Fruit fly (Drosophila melanogaster): ENCODE measurements around the gene CG13737.
A peak's percentile ranks its signal among the peaks of the same experiment; 100 is the strongest.

CG13737 gene

DNA sequence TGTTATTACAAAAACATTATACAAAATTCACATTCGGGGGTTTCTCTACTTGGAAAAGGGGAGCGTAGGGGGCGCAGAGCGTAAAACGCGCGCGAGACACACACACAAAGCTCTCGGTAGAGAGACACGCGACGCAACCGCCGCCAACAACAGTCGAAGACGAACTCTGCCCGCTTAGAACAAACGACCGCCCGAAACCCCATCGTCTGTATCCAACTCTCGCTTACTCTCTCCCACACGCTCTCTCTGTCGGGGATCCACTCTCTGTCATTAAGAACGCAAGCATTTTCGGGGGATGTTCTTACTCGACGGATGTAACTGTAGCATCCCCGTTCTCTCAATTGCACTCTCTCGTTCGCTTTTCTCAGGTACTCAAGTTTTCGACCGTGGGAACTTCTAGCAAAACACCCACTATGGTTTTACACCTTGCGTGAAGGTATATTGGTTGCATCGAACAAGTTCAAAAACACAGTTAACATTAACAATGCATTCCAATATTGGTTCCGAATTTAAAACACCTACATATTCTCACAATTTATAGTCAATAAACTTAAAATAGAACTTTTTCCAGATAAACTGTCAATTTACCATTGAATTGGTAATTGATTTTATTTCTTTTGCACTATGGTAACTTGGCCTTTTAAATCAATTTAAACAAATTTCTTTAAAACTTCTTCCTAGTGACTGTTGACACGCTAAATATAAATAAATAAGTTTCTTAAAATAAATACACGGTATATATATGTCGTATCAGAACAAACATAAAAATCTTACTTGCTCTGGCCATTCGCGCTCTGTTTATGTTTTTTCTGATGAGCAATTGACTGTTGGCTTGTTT is 41.2 kb downstream of the CG13737 start (continued):
- TF ChIP-seq E2f2 (GFP tag; IDR thresholded peaks at IDR 0.05) (peak; percentile 45; the same call in 1 of the 2 replicates), danr (GFP tag; IDR thresholded peaks at IDR 0.05) (peak; percentile 68; the same call in 1 of the 2 replicates), TFAM (GFP tag; optimal IDR thresholded peaks at IDR 0.05) (peak; percentile 56), trem (tag; optimal IDR thresholded peaks at IDR 0.05) (peak; percentile 84), caup (GFP tag; optimal IDR thresholded peaks at IDR 0.05; ENCODE audit: severe bottlenecking) (peak; percentile 86), CG5245 (GFP tag; optimal IDR thresholded peaks at IDR 0.05) (peak; percentile 86), CG8944 (GFP tag; optimal IDR thresholded peaks at IDR 0.05) (peak; percentile 87), CG1024 (GFP tag; IDR thresholded peaks at IDR 0.05) (peak; percentile 51), zfh1 (GFP tag; IDR thresholded peaks at IDR 0.05) (peak; percentile 74), CG1832 (GFP tag; optimal IDR thresholded peaks at IDR 0.05) (no peak), crc (GFP tag; optimal IDR thresholded peaks at IDR 0.05) (peak; percentile 85), org-1 (GFP tag; optimal IDR thresholded peaks at IDR 0.05) (peak; percentile 95), CG4820 (GFP tag; optimal IDR thresholded peaks at IDR 0.05) (peak; percentile 91), CG7928 (GFP tag; optimal IDR thresholded peaks at IDR 0.05) (peak; percentile 59), sob (GFP tag; IDR thresholded peaks at IDR 0.05) (peak; percentile 74), CG8089 (GFP tag; optimal IDR thresholded peaks at IDR 0.05) (peak; percentile 81), chn (GFP tag; optimal IDR thresholded peaks at IDR 0.05) (peak; percentile 83), Tbp (GFP tag; optimal IDR thresholded peaks at IDR 0.05) (no peak), CG1603 (tag; optimal IDR thresholded peaks at IDR 0.05) (peak; percentile 85), aop (GFP tag; IDR thresholded peaks at IDR 0.05) (no peak), Max (GFP tag; optimal IDR thresholded peaks at IDR 0.05) (peak; percentile 91), CG6175 (GFP tag; IDR thresholded peaks at IDR 0.05) (no peak), CG6654 (GFP tag; optimal IDR thresholded peaks at IDR 0.05) (peak; percentile 78), dm (GFP tag; optimal IDR thresholded peaks at IDR 0.05) (peak; percentile 82), CG7839 (tag; optimal IDR thresholded peaks at IDR 0.05) (peak; percentile 96), al (GFP tag; IDR thresholded peaks at IDR 0.05) (peak; percentile 80), Six4 (GFP tag; optimal IDR thresholded peaks at IDR 0.05) (peak; percentile 76), ro (GFP tag; IDR thresholded peaks at IDR 0.05) (peak; percentile 54; the same call in 1 of the 2 replicates), dysf (GFP tag; IDR thresholded peaks at IDR 0.05) (peak; percentile 90), Chrac-16 (GFP tag; optimal IDR thresholded peaks at IDR 0.05) (peak; percentile 90)

DNA sequence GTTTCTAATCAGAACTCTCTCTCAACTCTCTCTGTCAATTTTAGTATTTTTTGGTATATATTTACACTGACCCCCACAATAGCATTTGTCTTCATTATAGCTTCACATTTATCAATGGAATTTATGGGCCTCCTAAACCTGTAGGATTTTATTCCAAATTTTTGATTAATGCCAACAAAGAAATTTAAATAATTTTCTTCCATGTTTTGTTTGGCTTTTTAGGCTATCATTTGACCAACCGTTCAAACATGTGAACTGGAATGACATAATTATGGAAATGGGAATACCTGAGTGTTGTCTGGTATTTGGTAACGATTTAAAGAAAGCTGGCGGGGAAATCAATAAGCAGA is 41.8 kb downstream of the CG13737 start:
- TF ChIP-seq oc (tag; optimal IDR thresholded peaks at IDR 0.05) (peak; percentile 28), sd (tag; optimal IDR thresholded peaks at IDR 0.05) (peak; percentile 88), Adf1 (GFP tag; IDR thresholded peaks at IDR 0.05) (no peak), CG11504 (tag; optimal IDR thresholded peaks at IDR 0.05) (no peak), CG8765 (GFP tag; IDR thresholded peaks at IDR 0.05) (no peak), gcm2 (GFP tag; optimal IDR thresholded peaks at IDR 0.05) (no peak), eyg (GFP tag; optimal IDR thresholded peaks at IDR 0.05) (no peak), ERR (GFP tag; optimal IDR thresholded peaks at IDR 0.05) (no peak), Neu2 (GFP tag; optimal IDR thresholded peaks at IDR 0.05; ENCODE audit: borderline replicate concordance) (no peak), ase (GFP tag; IDR thresholded peaks at IDR 0.05) (no peak), CG34224 (GFP tag; IDR thresholded peaks at IDR 0.05; ENCODE audit: partially characterized antibody) (peak; percentile 36; the same call in 2 of the 3 replicates), Usf (GFP tag; optimal IDR thresholded peaks at IDR 0.05) (no peak), unc-4 (GFP tag; IDR thresholded peaks at IDR 0.05; ENCODE audit: partially characterized antibody) (no peak), PHDP (tag; optimal IDR thresholded peaks at IDR 0.05) (no peak), Dp (GFP tag; optimal IDR thresholded peaks at IDR 0.05) (no peak), scrt (GFP tag; optimal IDR thresholded peaks at IDR 0.05) (no peak), btn (GFP tag; optimal IDR thresholded peaks at IDR 0.05) (no peak), B-H1 (GFP tag; IDR thresholded peaks at IDR 0.05) (0 out of 3 replicates have a peak, but pooled peaks have one; percentile 1), CG15601 (tag; optimal IDR thresholded peaks at IDR 0.05) (no peak), CG11093 (GFP tag; IDR thresholded peaks at IDR 0.05) (no peak), Dek (tag; optimal IDR thresholded peaks at IDR 0.05) (no peak)
